Fruit fly (Drosophila melanogaster): ENCODE data around the gene CG15578.

The CG15578 gene

DNA sequence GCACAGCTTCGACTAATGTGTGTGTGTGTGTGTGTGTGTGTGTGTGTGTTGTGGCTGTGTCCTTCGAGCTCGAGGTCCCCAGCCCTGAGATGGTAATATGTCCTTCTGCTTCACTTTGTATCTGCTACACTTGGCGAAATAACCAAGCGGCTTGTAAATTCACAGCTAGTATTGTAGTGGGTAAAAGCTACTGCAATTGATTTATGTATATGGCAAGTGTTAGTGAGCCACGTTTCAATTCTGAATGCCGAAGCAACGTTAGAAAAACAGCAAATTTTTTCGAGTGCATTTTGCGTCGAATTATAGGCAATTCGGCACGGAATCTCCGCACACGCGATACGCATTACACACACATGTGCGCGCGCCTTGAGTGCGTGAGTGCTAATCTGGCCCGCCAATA, 15.1 kb downstream of the CG15578 start (continued):
- TF ChIP-seq Hnf4 (GFP tag; optimal IDR thresholded peaks at IDR 0.05) (no peak), CrebA (GFP tag; optimal IDR thresholded peaks at IDR 0.05; ENCODE audit: borderline replicate concordance) (no peak)

DNA sequence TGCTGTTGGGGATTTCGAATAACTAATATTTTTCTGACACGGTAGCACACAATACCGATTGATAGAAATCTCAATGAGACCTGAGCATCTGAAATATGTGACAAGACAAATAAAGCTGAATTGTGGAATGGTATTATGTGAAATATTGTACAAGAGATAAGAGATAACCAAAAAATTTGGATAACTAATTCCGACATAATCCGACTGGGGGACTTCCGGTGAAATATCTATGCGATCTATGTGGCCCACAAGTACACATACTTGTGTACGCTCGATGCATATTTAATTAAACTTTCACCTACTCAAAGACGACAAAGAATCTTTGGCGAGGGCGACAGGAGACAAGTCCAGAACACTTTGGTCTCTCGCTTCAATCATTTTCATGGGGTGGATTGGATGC, 25.1 kb downstream of the CG15578 start, which contains the start of gene CG15576:
TSS of gene CG15576 (minus strand) at position 101 of the 400 bp plus-strand sequence.
- no peak for TF ChIP-seq fru (GFP tag; optimal IDR thresholded peaks at IDR 0.05)
- no peak for TF ChIP-seq Dif (GFP tag; optimal IDR thresholded peaks at IDR 0.05; ENCODE audit: partially characterized antibody)
- no peak for TF ChIP-seq GATAd (GFP tag; optimal IDR thresholded peaks at IDR 0.05)
- TF ChIP-seq pan (optimal IDR thresholded peaks at IDR 0.05): no peak
- TF ChIP-seq Myc (optimal IDR thresholded peaks at IDR 0.05): no peak
- TF ChIP-seq Hnf4 (GFP tag; optimal IDR thresholded peaks at IDR 0.05): no peak
- TF ChIP-seq tai (GFP tag; optimal IDR thresholded peaks at IDR 0.05): no peak
- TF ChIP-seq jim (GFP tag; optimal IDR thresholded peaks at IDR 0.05): no peak
- TF ChIP-seq foxo (GFP tag; optimal IDR thresholded peaks at IDR 0.05): no peak
- no peak for TF ChIP-seq N (GFP tag; optimal IDR thresholded peaks at IDR 0.05)
- TF ChIP-seq sage (GFP tag; optimal IDR thresholded peaks at IDR 0.05): no peak
- no peak for TF ChIP-seq br (GFP tag; optimal IDR thresholded peaks at IDR 0.05)
- no peak for TF ChIP-seq CrebA (GFP tag; optimal IDR thresholded peaks at IDR 0.05; ENCODE audit: borderline replicate concordance)
- no peak for TF ChIP-seq Hr83 (GFP tag; optimal IDR thresholded peaks at IDR 0.05; ENCODE audit: poor library complexity, severe bottlenecking)
- no peak for TF ChIP-seq woc (GFP tag; optimal IDR thresholded peaks at IDR 0.05)
- TF ChIP-seq HLH106 (tag; optimal IDR thresholded peaks at IDR 0.05): no peak
- TF ChIP-seq Vsx2 (GFP tag; optimal IDR thresholded peaks at IDR 0.05; ENCODE audit: partially characterized antibody): no peak
- no peak for TF ChIP-seq Sp1 (GFP tag; optimal IDR thresholded peaks at IDR 0.05)
- TF ChIP-seq rgr (GFP tag; optimal IDR thresholded peaks at IDR 0.05): no peak

DNA sequence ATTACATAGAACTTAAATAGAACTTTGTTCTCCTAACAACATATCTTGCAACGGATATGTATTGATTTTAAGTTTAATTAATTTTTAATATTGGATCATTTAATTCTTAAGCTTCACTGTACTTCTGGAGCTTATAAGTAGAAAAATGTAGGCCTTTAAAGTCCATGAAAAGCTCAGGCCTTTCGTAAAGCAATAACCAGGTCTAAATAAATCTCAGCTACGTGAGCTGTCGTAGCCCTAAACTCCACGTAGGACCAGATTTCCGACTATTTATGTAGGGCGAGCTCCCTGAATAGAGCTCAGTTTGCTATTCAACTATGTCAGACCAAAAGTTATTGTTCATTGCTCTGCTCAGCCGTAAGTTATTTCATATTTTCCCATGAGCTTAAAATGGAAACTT, 29.7 kb downstream of the CG15578 start, which contains the start of gene CG43135:
TSS of gene CG43135 (plus strand) at position 301 of the 400 bp plus-strand sequence.
- no peak for TF ChIP-seq ey (GFP tag; optimal IDR thresholded peaks at IDR 0.05)
- no peak for TF ChIP-seq rgr (GFP tag; optimal IDR thresholded peaks at IDR 0.05)
- TF ChIP-seq GATAd (GFP tag; optimal IDR thresholded peaks at IDR 0.05): no peak
- TF ChIP-seq Sp1 (GFP tag; optimal IDR thresholded peaks at IDR 0.05): no peak

DNA sequence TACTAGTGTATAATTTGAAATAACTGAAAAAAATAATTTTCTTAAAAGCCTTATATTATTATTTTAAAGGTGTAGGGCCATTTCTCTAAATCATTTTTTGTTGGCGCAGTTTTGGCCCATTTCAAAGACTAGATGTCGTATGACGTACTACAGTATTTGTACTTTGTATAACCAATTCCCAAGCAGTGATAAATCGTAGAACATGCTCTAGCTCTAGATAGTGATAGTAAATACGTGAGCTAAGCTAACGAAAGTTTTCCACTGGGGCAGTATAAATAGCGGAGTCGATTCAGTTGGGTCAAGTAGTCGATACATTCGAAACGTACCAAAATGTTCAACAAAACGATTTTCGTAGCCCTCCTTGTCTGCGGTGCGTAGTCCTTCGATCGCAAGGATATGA, 30.7 kb downstream of the CG15578 start, which contains the start of gene CG43134:
TSS of gene CG43134 (plus strand) at position 301 of the 400 bp plus-strand sequence.
- no peak for TF ChIP-seq GATAd (GFP tag; optimal IDR thresholded peaks at IDR 0.05)
- TF ChIP-seq jim (GFP tag; optimal IDR thresholded peaks at IDR 0.05): no peak
- no peak for TF ChIP-seq br (GFP tag; optimal IDR thresholded peaks at IDR 0.05)

DNA sequence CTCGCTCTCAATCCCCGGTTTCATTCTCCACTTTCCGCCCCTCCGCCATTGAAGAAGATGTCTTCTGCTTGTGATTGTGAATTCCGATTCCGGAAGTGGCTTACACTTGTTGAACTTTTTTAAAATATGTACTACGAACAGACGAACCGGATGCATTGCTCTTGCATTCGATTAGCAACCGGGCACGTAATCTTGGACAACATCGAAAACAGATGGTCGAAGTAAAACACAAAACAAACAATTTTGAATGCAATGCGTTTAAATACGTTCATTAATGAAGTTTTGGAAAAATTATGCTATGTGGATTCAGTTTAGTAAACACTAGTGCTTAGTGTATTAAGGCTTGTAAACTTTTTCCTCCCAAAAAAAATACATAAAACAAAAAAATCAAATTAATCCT, 31.7 kb downstream of the CG15578 start, which contains the start of gene Muc4B:
TSS of gene Muc4B (minus strand) at position 101 of the 400 bp plus-strand sequence.
- no peak for TF ChIP-seq br (GFP tag; optimal IDR thresholded peaks at IDR 0.05)
- TF ChIP-seq sage (GFP tag; optimal IDR thresholded peaks at IDR 0.05): no peak
- TF ChIP-seq dmrt93B (GFP tag; optimal IDR thresholded peaks at IDR 0.05): no peak
- TF ChIP-seq Dfd (GFP tag; optimal IDR thresholded peaks at IDR 0.05): no peak
- TF ChIP-seq Myc (optimal IDR thresholded peaks at IDR 0.05): no peak
- no peak for TF ChIP-seq tai (GFP tag; optimal IDR thresholded peaks at IDR 0.05)
- no peak for TF ChIP-seq brk (GFP tag; optimal IDR thresholded peaks at IDR 0.05)
- TF ChIP-seq Mio (GFP tag; optimal IDR thresholded peaks at IDR 0.05): no peak

DNA sequence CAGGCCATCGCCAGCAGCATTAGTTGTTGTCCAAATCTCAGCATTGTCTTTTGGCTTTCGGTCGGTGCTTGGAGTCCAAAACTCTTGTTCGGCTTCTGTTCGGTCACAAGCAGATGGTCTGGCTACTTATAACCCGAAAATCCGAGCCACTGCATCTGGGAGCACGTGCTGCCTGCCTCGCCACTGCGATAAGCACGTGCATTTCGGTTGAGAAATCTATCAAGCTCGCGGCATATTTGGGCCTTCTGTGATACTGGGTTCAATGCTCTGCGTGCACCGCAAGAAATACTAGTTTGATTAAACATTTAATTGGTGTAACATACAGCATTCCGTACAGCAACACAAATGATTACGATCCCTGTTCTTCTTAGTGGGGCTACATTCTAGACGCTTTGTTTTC, 35.0 kb downstream of the CG15578 start, which contains the start of gene Femcoat:
TSS of gene Femcoat (minus strand) at position 101 of the 400 bp plus-strand sequence.
- TF ChIP-seq OdsH (GFP tag; optimal IDR thresholded peaks at IDR 0.05): no peak
- TF ChIP-seq CG32264 (GFP tag; optimal IDR thresholded peaks at IDR 0.05): no peak
- no peak for TF ChIP-seq HLH106 (tag; optimal IDR thresholded peaks at IDR 0.05)
- TF ChIP-seq jim (GFP tag; optimal IDR thresholded peaks at IDR 0.05): no peak
- TF ChIP-seq h (GFP tag; optimal IDR thresholded peaks at IDR 0.05): no peak
- TF ChIP-seq Vsx2 (GFP tag; optimal IDR thresholded peaks at IDR 0.05; ENCODE audit: partially characterized antibody): no peak
- TF ChIP-seq CrebA (GFP tag; optimal IDR thresholded peaks at IDR 0.05; ENCODE audit: borderline replicate concordance): no peak
- no peak for TF ChIP-seq sage (GFP tag; optimal IDR thresholded peaks at IDR 0.05)
- no peak for TF ChIP-seq Hr83 (GFP tag; optimal IDR thresholded peaks at IDR 0.05; ENCODE audit: poor library complexity, severe bottlenecking)
- TF ChIP-seq N (GFP tag; optimal IDR thresholded peaks at IDR 0.05): no peak
- TF ChIP-seq brk (GFP tag; optimal IDR thresholded peaks at IDR 0.05): no peak
- TF ChIP-seq Mio (GFP tag; optimal IDR thresholded peaks at IDR 0.05): no peak
- TF ChIP-seq woc (GFP tag; optimal IDR thresholded peaks at IDR 0.05): no peak
- TF ChIP-seq dl (GFP tag; optimal IDR thresholded peaks at IDR 0.05; ENCODE audit: insufficient read depth in 1 of 2, partially characterized antibody in 2 of 2): no peak
- no peak for TF ChIP-seq lola (GFP tag; optimal IDR thresholded peaks at IDR 0.05)
- TF ChIP-seq fru (GFP tag; optimal IDR thresholded peaks at IDR 0.05): no peak
- no peak for TF ChIP-seq ey (GFP tag; optimal IDR thresholded peaks at IDR 0.05)

Data from whole organism, wandering third instar larva.